Fruit fly (Drosophila melanogaster) whole organism, pupa: Measurements from ENCODE around the gene CG1635.

Experiments
- CG14655 ChIP-seq: fragments of 200-800 bp; sonication (Bioruptor generic); optimal IDR thresholded peaks from 3 replicates; lab custom pipeline; 2017; ENCODE audit warnings: mild to moderate bottlenecking, missing biosample characterization, missing genetic modification reagents, missing genetic modification characterization
- CG15710 ChIP-seq: fragments of 200-800 bp; sonication (Bioruptor generic); optimal IDR thresholded peaks from 2 replicates; lab custom pipeline; 2018; ENCODE audit warnings: missing biosample characterization, mild to moderate bottlenecking, missing genetic modification characterization, moderate library complexity
- CG32121 ChIP-seq: fragments of 200-800 bp; sonication (Bioruptor generic); IDR thresholded peaks from 2 replicates; pipeline ENCODE4 v1.3.6; 2022; ENCODE audit warnings: missing biosample characterization, missing genetic modification characterization
- CG4496 ChIP-seq: fragments of 200-800 bp; sonication (Bioruptor generic); IDR thresholded peaks from 3 replicates; pipeline ENCODE4 v1.3.6; 2022; ENCODE audit warnings: missing biosample characterization, missing genetic modification characterization
- CG9948 ChIP-seq: fragments of 200-800 bp; sonication (Bioruptor generic); optimal IDR thresholded peaks from 2 replicates; lab custom pipeline; 2018; ENCODE audit warnings: missing biosample characterization, mild to moderate bottlenecking, missing genetic modification characterization, moderate library complexity
- EcR ChIP-seq: fragments of 200-800 bp; sonication (Bioruptor generic); optimal IDR thresholded peaks from 3 replicates; lab custom pipeline; 2019; ENCODE audit warnings: missing biosample characterization, missing genetic modification characterization, mild to moderate bottlenecking, moderate library complexity, missing genetic modification reagents
- Ets98B ChIP-seq: fragments of 200-800 bp; sonication (Bioruptor generic); IDR thresholded peaks from 2 replicates; pipeline ENCODE4 v1.3.6; 2022; ENCODE audit warnings: missing biosample characterization, missing genetic modification characterization
- Pif1A ChIP-seq: fragments of 200-800 bp; sonication (Bioruptor generic); optimal IDR thresholded peaks from 3 replicates; lab custom pipeline; 2016; ENCODE audit warnings: missing biosample characterization, missing genetic modification characterization
- gl ChIP-seq: fragments of 200-800 bp; sonication (Bioruptor generic); optimal IDR thresholded peaks from 2 replicates; lab custom pipeline; 2018; ENCODE audit warnings: missing biosample characterization, mild to moderate bottlenecking, missing genetic modification characterization

- TF ChIP-seq gl (tag; lab: Kevin White, UChicago), result no peak
- TF ChIP-seq EcR (GFP tag; lab: Kevin White, UChicago), result no peak
- no peak for TF ChIP-seq Ets98B (GFP tag; lab: Robert Waterston, UW)
- TF ChIP-seq CG14655 (GFP tag; lab: Kevin White, UChicago), result no peak
- TF ChIP-seq CG32121 (GFP tag; lab: Robert Waterston, UW), result no peak
- no peak for TF ChIP-seq CG15710 (tag; lab: Kevin White, UChicago)
- TF ChIP-seq CG4496 (GFP tag; lab: Robert Waterston, UW), result no peak
- TF ChIP-seq CG9948, result no peak
- no peak for TF ChIP-seq Pif1A (GFP tag; lab: Kevin White, UChicago)
Measured at dm6 chr3R:31558720-31559280, 29.7 kb upstream of the CG1635 start.
